Fruit fly (Drosophila melanogaster) ovary, adult (tissue): ENCODE results near the gene CG34167.

Source experiments
- CG17801 ChIP-seq: fragments of 200-800 bp; optimal IDR thresholded peaks from 2 replicates; lab custom pipeline; 2019; ENCODE audit warnings: missing biosample characterization, mild to moderate bottlenecking, missing genetic modification characterization, moderate library complexity; ENCODE audit not compliant: partially characterized antibody

Gene CG34167

DNA sequence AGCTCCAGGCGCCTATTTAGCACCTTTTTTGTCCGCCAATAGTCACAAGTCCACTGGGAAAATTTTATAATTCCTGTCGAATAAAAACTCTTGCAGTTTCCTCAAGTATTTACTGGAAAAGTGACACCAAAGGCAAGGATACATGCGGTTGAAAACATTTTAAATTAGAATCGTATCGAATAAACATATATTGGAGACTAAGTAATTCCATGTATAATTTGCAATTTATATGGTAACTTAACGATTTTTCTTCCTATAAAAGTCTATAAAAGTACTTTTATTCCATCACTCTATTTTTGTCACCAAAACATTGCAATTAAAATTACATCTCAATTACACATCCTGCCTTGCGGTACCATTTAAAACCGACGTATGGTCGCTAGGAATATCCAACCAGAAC is at the start of gene CG34167:
Gene CG34167 (minus strand): TSS at position 101 of the 400 bp plus-strand sequence.
- TF ChIP-seq CG17801 (GFP tag; lab: Kevin White, UChicago), result no peak

DNA sequence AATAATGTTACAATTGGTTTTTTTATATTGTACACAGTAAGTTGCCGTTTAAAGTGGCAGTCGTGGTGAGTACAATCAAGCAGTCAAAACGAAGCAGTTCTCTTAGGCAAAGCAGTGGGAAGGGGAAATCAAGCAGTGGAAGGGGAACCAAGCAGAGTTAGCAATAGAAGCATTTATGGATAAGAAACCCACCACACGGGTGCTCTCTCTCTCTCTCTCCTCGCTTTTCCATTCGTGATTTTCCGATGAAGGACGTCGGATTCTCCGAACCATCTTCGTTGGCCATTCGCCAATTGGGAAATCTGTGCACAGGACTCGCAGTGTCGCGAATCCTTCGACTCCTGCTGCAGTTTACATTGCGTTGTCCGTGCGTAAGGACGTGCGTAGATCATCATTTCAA is 46.2 kb upstream of the CG34167 start, which contains the start of gene beat-Ia:
Gene beat-Ia (plus strand): TSS at position 319 of the 400 bp plus-strand sequence.
- no peak for TF ChIP-seq CG17801 (GFP tag; lab: Kevin White, UChicago)

DNA sequence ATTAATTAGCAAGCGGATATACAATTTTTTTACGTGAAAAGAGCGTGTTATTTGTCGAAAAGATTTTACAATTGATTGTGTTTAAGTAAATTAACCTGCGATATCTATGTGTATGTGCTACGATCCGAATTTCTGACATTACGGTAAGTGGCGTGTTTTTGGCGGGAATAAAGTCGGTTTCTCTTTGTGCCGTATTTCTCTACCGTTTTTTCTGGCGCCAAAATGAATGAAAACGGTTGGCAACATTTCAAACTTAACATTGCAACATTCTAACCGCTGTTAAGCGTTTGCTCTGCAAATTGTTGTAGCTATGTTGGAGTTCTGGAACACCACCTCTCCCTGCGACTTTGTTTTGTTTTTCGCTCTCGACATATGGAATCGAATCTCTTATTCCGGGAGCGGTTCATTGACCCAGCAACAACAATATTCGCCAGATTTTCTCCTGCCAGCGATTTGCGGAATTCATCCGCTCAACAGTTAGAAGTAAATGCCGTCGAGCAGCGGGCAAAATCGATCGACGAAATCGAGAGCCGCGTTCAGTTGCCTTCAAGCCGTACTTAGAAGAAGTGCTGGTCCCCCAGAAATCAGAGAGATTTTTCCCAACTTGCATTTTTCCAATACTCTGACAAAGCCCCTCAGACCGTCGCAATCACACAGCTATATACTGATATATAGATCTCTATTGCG is 39.1 kb upstream of the CG34167 start:
- TF ChIP-seq CG17801 (GFP tag; lab: Kevin White, UChicago), result no peak

DNA sequence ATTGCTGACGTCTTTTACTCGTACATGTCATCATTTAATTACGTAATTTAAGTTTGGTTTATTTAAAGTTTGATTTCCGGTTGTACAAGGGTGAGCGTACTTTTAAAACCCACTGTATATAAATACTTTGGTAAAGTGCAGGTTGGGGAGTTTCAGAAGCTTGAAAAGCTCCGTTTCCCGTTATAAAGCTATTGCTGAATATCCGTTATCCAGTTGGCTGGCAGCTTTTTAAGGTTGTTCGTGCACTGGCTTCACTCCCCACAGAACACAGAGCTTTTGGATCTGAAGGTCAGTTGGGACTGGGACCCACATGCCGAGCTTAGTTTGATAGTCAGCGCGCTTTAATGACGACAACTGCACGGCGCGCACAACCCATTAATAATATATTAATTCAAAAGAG is 38.3 kb upstream of the CG34167 start, which contains the start of the genes BicC and CG45084:
Gene BicC (plus strand): TSS at position 321 of the 400 bp plus-strand sequence.
Gene CG45084 (plus strand): TSS at position 321 of the 400 bp plus-strand sequence.
- TF ChIP-seq CG17801 (GFP tag; lab: Kevin White, UChicago), result no peak

DNA sequence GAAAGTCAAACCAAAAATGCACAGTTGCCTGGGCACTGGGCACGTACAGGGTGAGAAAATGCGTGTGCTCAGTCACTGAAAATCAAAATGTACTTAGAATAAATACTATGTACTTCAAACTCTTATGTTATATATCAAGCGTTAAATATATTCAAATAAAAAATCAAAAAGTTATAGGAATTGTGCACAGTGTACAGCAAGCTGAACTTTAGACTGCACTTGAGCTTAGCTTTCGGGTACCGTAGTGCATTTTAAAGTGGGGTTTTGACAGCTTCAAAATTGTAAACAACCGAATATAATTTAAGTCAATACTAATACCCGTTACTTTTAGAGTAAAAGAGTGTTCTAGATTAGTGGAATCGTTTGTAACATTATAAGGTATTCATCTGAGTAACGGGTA is 36.8 kb upstream of the CG34167 start:
- peak; percentile 58 for TF ChIP-seq CG17801 (GFP tag; lab: Kevin White, UChicago)

DNA sequence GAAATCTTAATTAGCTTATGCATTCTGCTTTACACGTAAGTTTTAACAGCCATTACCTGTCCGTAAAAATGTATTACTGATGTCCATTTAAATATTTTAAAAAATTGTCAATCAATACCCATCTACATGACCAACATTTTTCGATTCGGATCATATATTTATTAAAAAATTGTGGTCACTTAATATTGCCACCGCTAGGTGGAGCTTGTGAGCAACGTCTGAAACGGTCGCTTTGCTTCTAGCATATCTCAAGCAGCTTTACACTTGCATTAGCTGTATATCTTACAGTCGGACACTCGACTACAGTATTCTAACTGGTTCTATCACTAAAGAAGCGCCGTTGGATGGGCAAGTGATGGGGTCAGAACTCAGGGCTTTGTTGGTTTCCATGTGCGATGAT is 23.3 kb upstream of the CG34167 start:
- no peak for TF ChIP-seq CG17801 (GFP tag; lab: Kevin White, UChicago)

DNA sequence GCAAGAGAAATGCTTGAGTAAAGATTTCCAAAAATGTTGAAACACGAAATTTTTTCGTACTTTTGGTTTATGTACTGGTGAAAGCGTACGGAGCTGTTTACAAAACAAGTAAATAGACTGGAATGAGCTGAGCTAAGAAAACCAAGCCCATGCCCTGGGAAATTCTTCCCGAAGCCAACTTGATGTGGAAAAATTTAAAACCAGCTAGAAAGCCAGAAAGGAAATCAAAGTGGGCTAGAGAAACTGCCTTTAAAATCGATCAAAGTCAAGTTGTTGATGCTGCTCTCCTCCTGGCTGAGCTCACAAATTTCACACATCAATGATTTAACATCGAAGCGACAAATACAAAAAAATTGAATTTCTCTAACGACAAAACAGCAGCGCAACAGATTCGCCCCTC is 2.7 kb upstream of the CG34167 start, which contains the start of gene CG31820:
Gene CG31820 (minus strand): TSS at position 101 of the 400 bp plus-strand sequence.
- TF ChIP-seq CG17801 (GFP tag; lab: Kevin White, UChicago), result no peak

DNA sequence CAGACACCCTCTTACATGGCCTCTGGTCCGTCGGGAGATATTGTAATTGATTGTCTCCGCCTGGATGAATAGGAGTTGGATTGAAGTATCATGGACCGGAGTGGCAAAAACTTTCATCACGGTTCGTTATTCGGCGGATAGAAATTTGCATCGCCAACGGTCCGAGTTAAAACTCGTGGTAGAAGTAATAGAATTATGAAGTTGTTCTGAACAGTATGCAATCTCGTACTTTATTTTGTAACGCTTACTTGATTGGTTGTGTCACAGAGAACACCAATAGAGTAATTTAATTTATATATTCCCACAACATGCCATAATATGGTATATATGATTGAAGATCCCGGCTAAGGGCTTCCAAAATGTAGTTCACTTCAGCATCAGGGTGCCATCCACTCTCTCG is 584 bp upstream of the CG34167 start, which contains the start of the genes CG13245 and CG43816:
Gene CG13245 (plus strand): TSS at position 301 of the 400 bp plus-strand sequence.
Gene CG43816 (plus strand): TSS at position 301 of the 400 bp plus-strand sequence.
- no peak for TF ChIP-seq CG17801 (GFP tag; lab: Kevin White, UChicago)

DNA sequence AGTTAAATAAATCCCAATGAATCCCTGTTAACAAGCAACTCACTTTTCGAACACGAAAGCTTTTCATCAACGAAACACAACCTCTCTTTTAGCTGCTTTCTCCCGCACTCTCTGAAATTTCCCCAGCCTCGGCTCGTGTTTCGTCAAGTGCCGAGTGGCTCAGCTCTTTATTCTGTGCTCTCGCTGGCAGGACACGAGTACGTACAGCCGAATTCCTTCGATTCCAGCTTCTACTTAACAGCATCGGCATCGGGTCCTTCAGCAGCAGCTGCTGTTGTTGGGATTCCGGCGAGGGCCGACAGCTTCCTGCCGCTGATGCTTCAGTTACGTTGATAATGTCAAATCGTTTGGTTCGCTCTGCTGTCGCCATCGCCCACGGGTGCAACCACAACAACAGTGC is 3.2 kb downstream of the CG34167 start, which contains the start of gene beat-Ic:
Gene beat-Ic (plus strand): TSS at position 93 of the 400 bp plus-strand sequence.
- no peak for TF ChIP-seq CG17801 (GFP tag; lab: Kevin White, UChicago)

DNA sequence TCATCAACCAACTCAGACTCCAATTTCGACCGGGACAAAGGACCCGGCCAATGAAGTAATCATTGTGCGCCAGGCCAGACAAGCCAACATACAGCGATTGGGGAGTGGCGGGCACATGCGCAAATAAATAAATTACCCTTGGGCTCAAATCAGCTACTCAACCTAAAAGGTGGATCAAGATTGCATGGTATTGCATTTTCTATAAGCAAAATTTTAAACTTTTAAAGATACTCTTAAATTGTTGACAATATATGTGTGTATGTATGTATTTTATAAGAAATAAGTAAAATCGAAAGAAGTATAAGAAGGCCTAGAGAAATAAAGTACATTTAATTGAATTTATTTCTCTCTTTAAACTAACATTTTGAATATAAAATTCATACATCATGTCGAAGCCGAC is 24.3 kb downstream of the CG34167 start, which contains the start of gene CG10839:
Gene CG10839 (plus strand): TSS at position 301 of the 400 bp plus-strand sequence.
- TF ChIP-seq CG17801 (GFP tag; lab: Kevin White, UChicago), result no peak

DNA sequence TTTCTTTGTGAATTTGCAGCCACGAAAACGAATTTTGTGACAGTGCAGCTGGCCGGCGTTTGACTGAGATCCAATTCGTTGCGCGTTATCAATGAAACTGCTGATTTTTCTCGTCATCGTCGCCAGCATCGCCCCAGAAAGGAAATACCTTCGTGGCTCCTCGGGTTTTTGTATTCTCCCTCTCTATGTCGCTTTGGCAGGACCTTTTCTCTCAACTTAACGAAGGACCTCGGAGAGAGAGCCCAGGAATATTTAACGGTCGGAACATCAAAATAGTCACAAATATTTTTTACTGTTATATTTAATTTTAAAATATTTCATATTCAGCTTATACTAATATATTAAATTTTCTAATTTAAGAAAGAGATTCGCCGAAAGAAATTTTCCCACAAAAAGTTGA is 41.1 kb downstream of the CG34167 start, which contains the start of gene beat-Ib:
Gene beat-Ib (minus strand): TSS at position 101 of the 400 bp plus-strand sequence.
- TF ChIP-seq CG17801 (GFP tag; lab: Kevin White, UChicago), result no peak

DNA sequence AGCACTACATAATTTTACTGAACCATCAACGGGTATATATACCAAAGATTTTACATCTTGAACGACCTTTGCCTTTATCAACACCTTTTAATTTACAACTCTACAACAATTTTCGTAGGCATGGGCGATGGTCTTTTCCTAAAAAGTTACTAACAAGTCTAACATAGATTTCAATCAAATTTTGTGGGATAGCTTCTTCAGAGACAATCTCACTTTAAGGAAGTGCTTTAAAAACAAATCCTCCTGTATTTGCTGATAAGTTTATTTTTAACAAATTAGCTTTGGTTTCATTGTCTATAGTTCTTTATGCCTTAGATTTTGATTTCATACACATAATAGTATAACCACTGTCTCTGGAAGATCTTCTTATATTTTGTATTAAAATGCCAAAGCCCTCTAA is 45.9 kb downstream of the CG34167 start, which contains the start of gene CG18063:
Gene CG18063 (plus strand): TSS at position 301 of the 400 bp plus-strand sequence.
- no peak for TF ChIP-seq CG17801 (GFP tag; lab: Kevin White, UChicago)
